Worm (Caenorhabditis elegans): ENCODE results near the gene T26H5.8.

DNA sequence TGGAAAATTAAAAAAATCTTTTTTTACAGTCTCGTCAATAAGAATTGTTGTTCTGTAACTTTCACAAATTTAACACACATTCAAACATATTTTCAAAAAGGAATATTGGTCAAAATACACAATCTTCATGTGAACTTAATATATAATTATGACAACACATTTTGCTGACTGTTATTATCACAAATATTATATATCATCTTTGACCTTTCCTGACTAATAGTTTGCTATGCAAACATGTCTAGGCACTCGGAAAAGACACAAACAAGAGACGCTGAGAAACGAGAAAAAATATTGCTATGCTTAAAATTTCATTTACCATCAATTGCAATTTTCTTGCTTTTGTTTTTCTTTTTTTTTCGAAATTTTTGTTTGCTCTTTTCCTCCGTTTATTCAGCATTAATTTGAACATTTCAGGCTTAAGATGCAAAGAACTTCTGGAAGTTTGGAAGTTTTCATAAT lies 30.6 kb downstream of the T26H5.8 start, which contains the start of gene fbxa-135:
- TF ChIP-seq W03F9.2 (tag; optimal IDR thresholded peaks at IDR 0.05): no peak
- TF ChIP-seq him-1 (tag; optimal IDR thresholded peaks at IDR 0.05): no peak
- no peak for TF ChIP-seq dao-5 (tag; optimal IDR thresholded peaks at IDR 0.05)

Measured in whole organism, L4/young adult.